Worm (Caenorhabditis elegans) whole organism, L3 larva: ENCODE data around the gene sur-7.

Experiments used
- skn-1 ChIP-seq: fragments of 150-350 bp; optimal IDR thresholded peaks from 2 replicates; lab custom pipeline; 2014; ENCODE audit warnings: missing biosample characterization, missing genetic modification characterization
- unc-62 ChIP-seq: fragments of 150-350 bp; sonication (generic microtip); optimal IDR thresholded peaks from 4 replicates; lab custom pipeline; 2014; ENCODE audit warnings: missing biosample characterization, missing genetic modification reagents, missing genetic modification characterization

ce11 chrX:16398420-16398925 lies 22.1 kb downstream of the sur-7 start, which contains the start of gene F01G12.18:
- TF ChIP-seq unc-62 (GFP tag; lab: Kevin White, UChicago), result no peak
- no peak for TF ChIP-seq skn-1
